Worm (Caenorhabditis elegans) whole organism, L4 larva: ENCODE measurements around the gene Y75B12A.2.

Source experiments
- F44E2.7 ChIP-seq: fragments of 200-800 bp; sonication (Bioruptor generic); IDR thresholded peaks from 2 replicates; pipeline ENCODE4 v2.1.2; 2022; ENCODE audit warnings: missing genetic modification characterization, missing compliant biosample characterization
- R02D3.7 ChIP-seq: fragments of 150-350 bp; sonication (generic microtip); optimal IDR thresholded peaks from 3 replicates; lab custom pipeline; 2014; ENCODE audit warnings: missing biosample characterization, missing genetic modification characterization
- cey-2 ChIP-seq: sonication (generic microtip); optimal IDR thresholded peaks from 3 replicates; lab custom pipeline; 2017; ENCODE audit warnings: missing genetic modification characterization, mild to moderate bottlenecking, missing compliant biosample characterization, antibody characterized with exemption, borderline replicate concordance; ENCODE audit not compliant: insufficient read depth
- daf-19 ChIP-seq: fragments of 200-800 bp; sonication (Bioruptor generic); conservative IDR thresholded peaks from 2 replicates; pipeline ENCODE4 v1.3.6; 2022; ENCODE audit warnings: missing genetic modification characterization, missing compliant biosample characterization
- fkh-10 ChIP-seq: fragments of 150-350 bp; optimal IDR thresholded peaks from 2 replicates; lab custom pipeline; 2014; ENCODE audit warnings: missing biosample characterization, missing genetic modification reagents, missing genetic modification characterization
- lin-13 ChIP-seq: fragments of 150-350 bp; optimal IDR thresholded peaks from 2 replicates; lab custom pipeline; 2014; ENCODE audit warnings: missing biosample characterization, missing genetic modification reagents, missing genetic modification characterization
- lin-15B ChIP-seq: fragments of 150-350 bp; sonication (generic microtip); optimal IDR thresholded peaks from 3 replicates; lab custom pipeline; 2014; ENCODE audit warnings: missing biosample characterization, missing genetic modification characterization
- mep-1 ChIP-seq: fragments of 150-350 bp; sonication (generic microtip); optimal IDR thresholded peaks from 3 replicates; lab custom pipeline; 2014; ENCODE audit warnings: missing biosample characterization, missing genetic modification characterization
- nhr-41 ChIP-seq: fragments of 200-800 bp; sonication (Bioruptor generic); IDR thresholded peaks from 2 replicates; pipeline ENCODE4 v1.3.6; 2022; ENCODE audit warnings: missing genetic modification reagents, missing genetic modification characterization, missing compliant biosample characterization
- unc-39 ChIP-seq: sonication (generic microtip); optimal IDR thresholded peaks from 2 replicates; lab custom pipeline; 2017; ENCODE audit warnings: missing biosample characterization, missing genetic modification characterization
- unc-62 ChIP-seq, 3 experiments: fragments of 150-350 bp in 1 of 3; sonication (generic microtip); optimal IDR thresholded peaks in 2 of 3; peaks in 1 of 3; 1 replicate in 1 of 3; 2 replicates in 2 of 3; lab custom pipeline; 2014 to 2017; ENCODE audit warnings: missing biosample characterization in 3 of 3, missing genetic modification characterization in 3 of 3, missing genetic modification reagents in 3 of 3, missing genotype in 1 of 3
- vab-7 ChIP-seq: fragments of 200-800 bp; sonication (Bioruptor generic); IDR thresholded peaks from 2 replicates; pipeline ENCODE4 v1.3.6; 2022; ENCODE audit warnings: missing genetic modification reagents, missing genetic modification characterization, missing compliant biosample characterization
- ztf-11 ChIP-seq: fragments of 150-350 bp; optimal IDR thresholded peaks from 2 replicates; lab custom pipeline; 2014; ENCODE audit warnings: missing biosample characterization, missing genetic modification characterization

ce11 chrV:15063987-15064386, 45.4 kb upstream of the Y75B12A.2 start, which contains the start of gene rap-2:
- TF ChIP-seq nhr-41 (GFP tag; lab: Robert Waterston, UW) (no peak), mep-1 (tag; lab: Kevin White, UChicago) (no peak), unc-39 (no peak), cey-2 (tag; lab: Kevin White, UChicago) (no peak), ztf-11 (tag; lab: Kevin White, UChicago) (no peak), unc-62 (GFP tag; optimal IDR thresholded peaks at IDR 0.05 in 1 of 2; lab: Kevin White, UChicago) (no peak), unc-62 (tag; optimal IDR thresholded peaks at IDR 0.05; lab: Kevin White, UChicago) (no peak), lin-13 (GFP tag; lab: Kevin White, UChicago) (no peak), fkh-10 (GFP tag; lab: Kevin White, UChicago) (no peak), R02D3.7 (tag; lab: Kevin White, UChicago) (no peak), vab-7 (GFP tag; lab: Robert Waterston, UW) (no peak), daf-19 (no peak), F44E2.7 (no peak), lin-15B (no peak)
